Worm (Caenorhabditis elegans): ENCODE measurements around the gene Y82E9BL.6.
A peak's percentile ranks its signal among the peaks of the same experiment; 100 is the strongest.

Y82E9BL.6 gene

ce11 chrIII:1350745-1351144, 5.2 kb upstream of the Y82E9BL.6 start, which contains the start of gene Y82E9BL.3:
TSS of gene Y82E9BL.3 (minus strand) at chrIII:1350845.
- no peak for TF ChIP-seq ztf-4 (tag; optimal IDR thresholded peaks at IDR 0.05)

DNA sequence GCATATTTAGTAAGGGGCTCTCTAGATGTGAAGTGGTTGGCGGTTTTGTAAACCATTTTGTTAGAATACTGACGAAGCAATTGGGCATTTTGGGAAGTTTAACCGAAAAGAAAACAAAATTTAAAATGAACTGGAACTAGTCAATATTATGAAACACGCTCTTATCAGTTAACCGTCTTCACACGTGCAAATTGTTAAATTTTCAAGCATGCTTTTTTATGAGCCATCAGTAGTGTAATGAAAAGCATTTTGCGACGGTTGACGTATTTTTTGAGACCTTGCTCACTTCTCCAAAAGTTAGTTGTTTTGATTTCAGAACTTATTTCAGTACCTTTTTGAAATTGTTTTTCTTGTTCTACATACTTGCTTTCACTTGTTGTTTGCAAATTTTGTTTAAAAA, 3.7 kb upstream of the Y82E9BL.6 start, which contains the start of gene fbxa-25:
TSS of gene fbxa-25 (minus strand) at position 138 of the 400 bp plus-strand sequence.
- TF ChIP-seq fos-1 (tag; optimal IDR thresholded peaks at IDR 0.05) (peak; percentile 52), zag-1 (tag; optimal IDR thresholded peaks at IDR 0.05) (no peak), unc-55 (GFP tag; optimal IDR thresholded peaks at IDR 0.05) (no peak)

- no peak for TF ChIP-seq ztf-4 (tag; optimal IDR thresholded peaks at IDR 0.05)
- no peak for TF ChIP-seq unc-39 (tag; optimal IDR thresholded peaks at IDR 0.05)
- TF ChIP-seq mab-5 (tag; optimal IDR thresholded peaks at IDR 0.05), result no peak
- no peak for TF ChIP-seq nhr-25 (tag; optimal IDR thresholded peaks at IDR 0.05)
- no peak for TF ChIP-seq nhr-237 (tag; optimal IDR thresholded peaks at IDR 0.05)
- no peak for TF ChIP-seq nhr-12 (tag; optimal IDR thresholded peaks at IDR 0.05)
- TF ChIP-seq ceh-16 (tag; optimal IDR thresholded peaks at IDR 0.05), result no peak
These were observed 1.9 kb upstream of the Y82E9BL.6 start, which contains the start of gene Y82E9BL.5 for ce11 chrIII:1347539-1347938. TSS of gene Y82E9BL.5 (minus strand) at chrIII:1347639.

ce11 chrIII:1347003-1347402, 1.4 kb upstream of the Y82E9BL.6 start:
- no peak for TF ChIP-seq sma-9 (GFP tag; optimal IDR thresholded peaks at IDR 0.05)
- TF ChIP-seq sma-9 (tag; optimal IDR thresholded peaks at IDR 0.05), result no peak
- TF ChIP-seq mab-5 (tag; optimal IDR thresholded peaks at IDR 0.05), result no peak
- TF ChIP-seq egl-27 (tag; optimal IDR thresholded peaks at IDR 0.05), result no peak
- no peak for TF ChIP-seq nhr-129 (tag; optimal IDR thresholded peaks at IDR 0.05)
- TF ChIP-seq lin-39 (tag; optimal IDR thresholded peaks at IDR 0.05), result no peak
- no peak for TF ChIP-seq nhr-12 (tag; optimal IDR thresholded peaks at IDR 0.05)
- TF ChIP-seq nhr-25 (tag; optimal IDR thresholded peaks at IDR 0.05), result no peak
- TF ChIP-seq ztf-11 (tag; optimal IDR thresholded peaks at IDR 0.05), result no peak

- TF ChIP-seq ztf-11 (tag; optimal IDR thresholded peaks at IDR 0.05), result no peak
- no peak for TF ChIP-seq crh-2 (tag; optimal IDR thresholded peaks at IDR 0.05)
- TF ChIP-seq elt-3 (tag; optimal IDR thresholded peaks at IDR 0.05), result no peak
- no peak for TF ChIP-seq ceh-82 (tag; optimal IDR thresholded peaks at IDR 0.05)
- TF ChIP-seq sma-9 (GFP tag; optimal IDR thresholded peaks at IDR 0.05), result no peak
- TF ChIP-seq sma-9 (tag; optimal IDR thresholded peaks at IDR 0.05), result no peak
These were observed 2.6 kb downstream of the Y82E9BL.6 start, which contains the start of gene fbxa-27 for ce11 chrIII:1342919-1343419. TSS of gene fbxa-27 (plus strand) at chrIII:1342969.

DNA sequence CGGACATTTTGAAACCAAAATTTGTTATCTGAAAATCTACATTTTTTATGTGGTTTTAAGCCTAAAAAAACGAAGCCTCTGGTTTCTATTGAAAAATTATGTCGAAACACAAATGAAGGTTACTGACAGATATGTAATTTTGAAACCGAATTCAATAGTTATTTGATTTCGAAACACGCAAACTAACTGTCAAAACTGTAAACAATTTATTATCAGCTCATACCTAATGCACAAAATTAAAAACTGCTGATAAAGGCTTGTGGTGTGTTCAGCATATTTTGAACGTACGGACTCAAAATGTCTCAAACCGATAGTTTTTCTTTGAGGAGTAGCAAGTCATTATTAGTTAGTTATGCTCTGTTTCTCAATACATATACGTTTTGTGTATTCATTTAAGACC, 3.1 kb downstream of the Y82E9BL.6 start, which contains the start of gene fbxa-26:
TSS of gene fbxa-26 (minus strand) at position 35 of the 400 bp plus-strand sequence.
- TF ChIP-seq fos-1 (tag; optimal IDR thresholded peaks at IDR 0.05), result peak; percentile 48
- no peak for TF ChIP-seq ztf-11 (tag; optimal IDR thresholded peaks at IDR 0.05)
- TF ChIP-seq R02D3.7 (tag; optimal IDR thresholded peaks at IDR 0.05), result no peak
- TF ChIP-seq ceh-82 (tag; optimal IDR thresholded peaks at IDR 0.05), result no peak

ce11 chrIII:1340240-1340639, 5.4 kb downstream of the Y82E9BL.6 start, which contains the start of gene fbxa-5:
TSS of gene fbxa-5 (minus strand) at chrIII:1340340.
- TF ChIP-seq nhr-23 (tag; optimal IDR thresholded peaks at IDR 0.05) (no peak), ztf-4 (tag; optimal IDR thresholded peaks at IDR 0.05) (no peak)

DNA sequence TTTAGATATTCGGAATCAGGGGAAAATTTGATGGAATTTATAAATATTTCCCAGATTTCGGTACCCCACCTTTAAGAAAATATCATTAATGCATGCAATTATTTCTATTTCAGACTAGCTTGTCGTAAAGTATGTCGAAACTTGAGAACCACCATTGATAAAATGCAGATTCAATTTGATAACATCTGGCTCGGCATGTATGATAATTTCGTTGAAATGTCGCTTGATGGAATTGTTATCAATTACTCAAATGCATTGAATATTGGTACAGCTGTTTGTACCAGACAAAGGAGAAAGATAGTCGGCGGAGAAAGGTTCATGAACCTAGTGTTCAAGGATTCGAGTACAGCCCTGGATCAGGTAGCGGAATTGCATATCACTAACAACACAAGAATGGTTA, 13.7 kb downstream of the Y82E9BL.6 start, which contains the start of gene Y82E9BL.19:
TSS of gene Y82E9BL.19 (plus strand) at position 123 of the 400 bp plus-strand sequence.
- TF ChIP-seq fos-1 (tag; optimal IDR thresholded peaks at IDR 0.05), result peak; percentile 60
- no peak for TF ChIP-seq nhr-6 (tag; optimal IDR thresholded peaks at IDR 0.05)
- no peak for TF ChIP-seq gmeb-1 (tag; optimal IDR thresholded peaks at IDR 0.05)
- TF ChIP-seq zag-1 (tag; optimal IDR thresholded peaks at IDR 0.05), result no peak

DNA sequence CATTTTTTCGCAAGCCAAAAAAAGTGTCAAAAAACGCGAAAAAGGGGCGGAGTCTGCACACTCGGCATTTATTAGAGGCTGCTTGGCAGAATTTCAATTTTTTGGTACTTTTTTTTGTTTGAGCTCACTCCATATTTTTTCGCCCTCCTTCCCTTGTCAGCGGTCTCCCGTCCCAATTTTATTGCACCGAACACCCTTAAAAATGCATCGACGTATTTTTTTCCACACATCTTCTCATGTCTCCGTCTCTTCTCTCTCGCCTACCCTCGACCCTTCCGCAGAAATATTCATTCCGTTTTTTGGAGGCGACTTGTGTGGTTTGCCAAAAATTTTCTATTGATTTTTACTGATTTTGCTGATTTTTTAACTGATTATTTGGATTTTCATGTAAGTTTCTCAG, 19.1 kb downstream of the Y82E9BL.6 start, which contains the start of gene Y82E9BL.18:
TSS of gene Y82E9BL.18 (plus strand) at position 301 of the 400 bp plus-strand sequence.
- TF ChIP-seq egl-27 (tag; optimal IDR thresholded peaks at IDR 0.05), result no peak
- TF ChIP-seq nhr-25 (tag; optimal IDR thresholded peaks at IDR 0.05), result no peak
- no peak for TF ChIP-seq peb-1 (tag; optimal IDR thresholded peaks at IDR 0.05)
- TF ChIP-seq Y55F3AM.14 (GFP tag; optimal IDR thresholded peaks at IDR 0.05), result no peak
- TF ChIP-seq aly-2 (tag; optimal IDR thresholded peaks at IDR 0.05), result no peak
- TF ChIP-seq F13H6.1 (tag; optimal IDR thresholded peaks at IDR 0.05), result no peak
- no peak for TF ChIP-seq sem-4 (tag; optimal IDR thresholded peaks at IDR 0.05)
- no peak for TF ChIP-seq nhr-21 (tag; optimal IDR thresholded peaks at IDR 0.05)
- TF ChIP-seq elt-3 (tag; optimal IDR thresholded peaks at IDR 0.05), result no peak
- TF ChIP-seq unc-39 (tag; optimal IDR thresholded peaks at IDR 0.05), result no peak
- no peak for TF ChIP-seq nhr-77 (tag; optimal IDR thresholded peaks at IDR 0.05)
- TF ChIP-seq zag-1 (tag; optimal IDR thresholded peaks at IDR 0.05), result no peak
- TF ChIP-seq R02D3.7 (tag; optimal IDR thresholded peaks at IDR 0.05), result no peak
- TF ChIP-seq sma-9 (GFP tag; optimal IDR thresholded peaks at IDR 0.05), result no peak
- no peak for TF ChIP-seq sma-9 (tag; optimal IDR thresholded peaks at IDR 0.05)
- no peak for TF ChIP-seq crh-2 (tag; optimal IDR thresholded peaks at IDR 0.05)
- no peak for TF ChIP-seq nhr-237 (tag; optimal IDR thresholded peaks at IDR 0.05)
- no peak for TF ChIP-seq mdl-1 (tag; optimal IDR thresholded peaks at IDR 0.05)
